Fruit fly (Drosophila melanogaster): ENCODE results near the gene fz2.

fz2 gene

dm6 chr3L:19263480-19264140 is 28.4 kb upstream of the fz2 start, which contains the start of the genes CG42374 and Mettl5 (continued):
- TF ChIP-seq CG34422 (GFP tag; IDR thresholded peaks at IDR 0.05) (peak; percentile 76; the same call in 1 of the 3 replicates), sens (GFP tag) (peak; percentile 61), gem (tag; optimal IDR thresholded peaks at IDR 0.05) (peak; percentile 54), pnt (GFP tag; optimal IDR thresholded peaks at IDR 0.05) (no peak), D (optimal IDR thresholded peaks at IDR 0.05) (no peak), D (GFP tag; optimal IDR thresholded peaks at IDR 0.05) (no peak), lab (GFP tag; optimal IDR thresholded peaks at IDR 0.05) (peak; percentile 59), cwo (GFP tag; optimal IDR thresholded peaks at IDR 0.05) (peak; percentile 74), NfI (GFP tag; optimal IDR thresholded peaks at IDR 0.05) (peak; percentile 30), gfzf (GFP tag; optimal IDR thresholded peaks at IDR 0.05) (no peak), Asciz (GFP tag; optimal IDR thresholded peaks at IDR 0.05) (peak; percentile 39), Drgx (GFP tag; IDR thresholded peaks at IDR 0.05) (peak; percentile 76), zfh1 (GFP tag; IDR thresholded peaks at IDR 0.05) (peak; percentile 70; the same call in 1 of the 3 replicates), Xbp1 (GFP tag; optimal IDR thresholded peaks at IDR 0.05) (peak; percentile 26), gce (GFP tag; IDR thresholded peaks at IDR 0.05) (0 out of 3 replicates have a peak, but pooled peaks have one; percentile 47), HLH3B (GFP tag; IDR thresholded peaks at IDR 0.05) (peak; percentile 54; the same call in 1 of the 2 replicates), CG6254 (GFP tag; optimal IDR thresholded peaks at IDR 0.05) (peak; percentile 31), CG6683 (GFP tag; optimal IDR thresholded peaks at IDR 0.05) (peak; percentile 12), HLH54F (GFP tag; optimal IDR thresholded peaks at IDR 0.05) (no peak), D19A (tag; optimal IDR thresholded peaks at IDR 0.05) (peak; percentile 32), nau (GFP tag; optimal IDR thresholded peaks at IDR 0.05) (peak; percentile 27), CG1603 (tag; optimal IDR thresholded peaks at IDR 0.05) (peak; percentile 46), CG5180 (GFP tag; optimal IDR thresholded peaks at IDR 0.05) (peak; percentile 3), pan (optimal IDR thresholded peaks at IDR 0.05) (no peak), pan (GFP tag; optimal IDR thresholded peaks at IDR 0.05 in 1 of 2, IDR thresholded peaks at IDR 0.05 in 1 of 2) (peak in 1 of 2 experiments; percentile 71), Hr3 (GFP tag; optimal IDR thresholded peaks at IDR 0.05) (peak; percentile 21), CG17568 (GFP tag; optimal IDR thresholded peaks at IDR 0.05) (no peak), CG4424 (GFP tag; optimal IDR thresholded peaks at IDR 0.05) (peak; percentile 23), CG18619 (GFP tag; optimal IDR thresholded peaks at IDR 0.05) (peak; percentile 24), tgo (GFP tag; IDR thresholded peaks at IDR 0.05) (peak; percentile 48; the same call in 1 of the 3 replicates), lilli (GFP tag; optimal IDR thresholded peaks at IDR 0.05) (peak; percentile 13), zen (tag; optimal IDR thresholded peaks at IDR 0.05) (no peak), gcm (GFP tag; optimal IDR thresholded peaks at IDR 0.05) (peak; percentile 21), Xrp1 (GFP tag; IDR thresholded peaks at IDR 0.05) (peak; percentile 63), esg (GFP tag; conservative IDR thresholded peaks at IDR 0.05) (peak; percentile 37), rib (GFP tag; IDR thresholded peaks at IDR 0.05) (no peak), hkb (optimal IDR thresholded peaks at IDR 0.05) (no peak), hkb (GFP tag; IDR thresholded peaks at IDR 0.05) (peak; percentile 82), ase (GFP tag; IDR thresholded peaks at IDR 0.05) (0 out of 3 replicates have a peak, but pooled peaks have one; percentile 50), CG18476 (GFP tag; optimal IDR thresholded peaks at IDR 0.05) (peak; percentile 17), grau (tag; optimal IDR thresholded peaks at IDR 0.05) (peak; percentile 51), Fer3 (tag; optimal IDR thresholded peaks at IDR 0.05) (peak; percentile 45), CG10979 (tag; optimal IDR thresholded peaks at IDR 0.05) (peak; percentile 32), CG15011 (GFP tag; optimal IDR thresholded peaks at IDR 0.05) (no peak), CG2120 (GFP tag; optimal IDR thresholded peaks at IDR 0.05) (peak; percentile 32), CG13296 (GFP tag; optimal IDR thresholded peaks at IDR 0.05) (peak; percentile 13), dysf (GFP tag; IDR thresholded peaks at IDR 0.05) (peak; percentile 70), dmrt99B (tag; optimal IDR thresholded peaks at IDR 0.05) (peak; percentile 47), CG7372 (GFP tag; IDR thresholded peaks at IDR 0.05) (peak; percentile 36; the same call in 1 of the 2 replicates), mld (GFP tag; IDR thresholded peaks at IDR 0.05; ENCODE audit: partially characterized antibody) (no peak)
